Fruit fly (Drosophila melanogaster): ENCODE results near the gene Upf1.

Upf1 gene

DNA sequence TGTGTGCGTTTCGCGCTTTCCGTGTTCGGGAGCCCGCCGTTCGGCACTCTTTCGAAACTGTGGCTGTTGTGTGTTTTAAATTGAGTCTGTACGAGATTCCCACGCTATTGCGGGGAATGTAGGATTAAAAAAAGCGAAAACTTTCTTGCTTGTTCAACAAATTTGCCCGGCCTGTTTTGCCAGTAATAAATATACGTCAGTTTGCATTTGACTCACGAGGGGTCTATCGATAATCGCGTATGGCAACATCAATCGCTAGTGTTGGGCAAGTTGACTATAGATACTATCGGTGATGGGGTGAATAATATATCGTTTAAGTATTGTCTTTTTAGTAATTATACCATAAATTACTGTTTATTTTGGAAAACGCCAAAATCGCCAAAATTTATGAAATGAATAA lies at the start of gene Upf1:
TSS of gene Upf1 (minus strand) at position 228 of the 400 bp plus-strand sequence.
- TF ChIP-seq CG9948 (tag; optimal IDR thresholded peaks at IDR 0.05) = no peak
- no peak for TF ChIP-seq CG34367 (tag; optimal IDR thresholded peaks at IDR 0.05)
- no peak for TF ChIP-seq CG14655 (GFP tag; optimal IDR thresholded peaks at IDR 0.05)
- no peak for TF ChIP-seq rn (GFP tag; IDR thresholded peaks at IDR 0.05)
- no peak for TF ChIP-seq Pif1A (GFP tag; optimal IDR thresholded peaks at IDR 0.05)
- TF ChIP-seq CG10348 (GFP tag; IDR thresholded peaks at IDR 0.05) = no peak
- TF ChIP-seq CG4496 (GFP tag; IDR thresholded peaks at IDR 0.05) = no peak
- no peak for TF ChIP-seq gl (tag; optimal IDR thresholded peaks at IDR 0.05)
- TF ChIP-seq EcR (GFP tag; optimal IDR thresholded peaks at IDR 0.05) = no peak
- no peak for TF ChIP-seq CG12605 (GFP tag; IDR thresholded peaks at IDR 0.05)
- no peak for TF ChIP-seq Snoo (tag; optimal IDR thresholded peaks at IDR 0.05)

DNA sequence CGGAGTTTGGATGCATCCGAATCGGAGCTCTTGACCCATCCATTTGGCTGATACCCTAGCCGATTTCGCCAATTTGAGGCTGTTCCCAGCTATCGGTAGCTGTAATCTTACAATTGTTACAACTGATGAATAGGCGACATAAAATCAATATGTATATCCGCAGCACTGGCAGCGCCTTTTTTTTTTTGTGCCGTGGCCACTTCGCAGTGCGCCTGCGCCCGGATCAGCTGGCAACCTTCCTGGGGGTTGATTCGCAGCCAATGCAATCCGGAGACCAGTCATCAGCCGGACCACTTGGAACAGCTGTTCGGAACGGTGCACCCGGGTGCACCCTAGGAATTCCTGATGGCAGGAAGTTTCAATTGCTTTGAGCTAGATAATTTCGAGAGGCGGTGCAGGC lies 25.6 kb upstream of the Upf1 start, which contains the start of gene Pdzd8:
TSS of gene Pdzd8 (minus strand) at position 125 of the 400 bp plus-strand sequence.
- TF ChIP-seq fd96Ca (GFP tag; IDR thresholded peaks at IDR 0.05) = no peak
- TF ChIP-seq CG17806 (tag; optimal IDR thresholded peaks at IDR 0.05) = no peak
- TF ChIP-seq CG8301 (tag; optimal IDR thresholded peaks at IDR 0.05) = no peak
- TF ChIP-seq Pif1A (GFP tag; optimal IDR thresholded peaks at IDR 0.05) = no peak
- no peak for TF ChIP-seq Pif1B (GFP tag; optimal IDR thresholded peaks at IDR 0.05)

DNA sequence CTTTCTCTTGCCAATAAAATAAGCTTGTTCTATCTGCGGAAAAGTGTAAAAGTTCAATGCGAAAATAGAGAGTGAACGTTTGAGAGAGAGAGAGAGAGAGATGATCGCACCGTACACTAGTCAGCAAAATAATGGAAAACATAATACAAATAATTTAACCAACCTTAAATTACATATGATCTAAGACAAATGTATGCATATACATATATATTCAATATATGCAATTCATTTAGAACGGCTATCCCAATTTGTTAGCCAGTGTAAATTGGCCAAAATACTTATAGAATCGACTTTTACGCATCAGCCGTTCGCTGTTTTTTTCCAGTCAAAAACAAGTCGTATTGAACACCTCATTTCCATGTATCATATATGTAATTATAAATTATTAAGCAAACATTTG lies 20.0 kb upstream of the Upf1 start:
- TF ChIP-seq fd96Ca (GFP tag; IDR thresholded peaks at IDR 0.05) (no peak), CG14655 (GFP tag; optimal IDR thresholded peaks at IDR 0.05) (peak; percentile 48), CG8159 (tag; optimal IDR thresholded peaks at IDR 0.05) (peak; percentile 1), CG15710 (tag; optimal IDR thresholded peaks at IDR 0.05) (no peak), Ets98B (GFP tag; IDR thresholded peaks at IDR 0.05) (peak; percentile 84), rn (GFP tag; IDR thresholded peaks at IDR 0.05) (peak; percentile 65; the same call in 1 of the 2 replicates), gl (tag; optimal IDR thresholded peaks at IDR 0.05) (no peak), CG13204 (GFP tag; optimal IDR thresholded peaks at IDR 0.05) (no peak), EcR (GFP tag; optimal IDR thresholded peaks at IDR 0.05) (no peak), CG17806 (tag; optimal IDR thresholded peaks at IDR 0.05) (no peak), Pif1B (GFP tag; optimal IDR thresholded peaks at IDR 0.05) (peak; percentile 5), CG4496 (GFP tag; IDR thresholded peaks at IDR 0.05) (peak; percentile 91), D1 (tag; optimal IDR thresholded peaks at IDR 0.05) (no peak), CG10348 (GFP tag; IDR thresholded peaks at IDR 0.05) (no peak), CG8301 (tag; optimal IDR thresholded peaks at IDR 0.05) (peak; percentile 47), CG34367 (tag; optimal IDR thresholded peaks at IDR 0.05) (no peak), CG9948 (tag; optimal IDR thresholded peaks at IDR 0.05) (no peak), CG32121 (GFP tag; IDR thresholded peaks at IDR 0.05) (peak; percentile 65), CG12605 (GFP tag; IDR thresholded peaks at IDR 0.05) (peak; percentile 75; the same call in 1 of the 2 replicates), Snoo (tag; optimal IDR thresholded peaks at IDR 0.05) (peak; percentile 72), Pif1A (GFP tag; optimal IDR thresholded peaks at IDR 0.05) (peak; percentile 3)

DNA sequence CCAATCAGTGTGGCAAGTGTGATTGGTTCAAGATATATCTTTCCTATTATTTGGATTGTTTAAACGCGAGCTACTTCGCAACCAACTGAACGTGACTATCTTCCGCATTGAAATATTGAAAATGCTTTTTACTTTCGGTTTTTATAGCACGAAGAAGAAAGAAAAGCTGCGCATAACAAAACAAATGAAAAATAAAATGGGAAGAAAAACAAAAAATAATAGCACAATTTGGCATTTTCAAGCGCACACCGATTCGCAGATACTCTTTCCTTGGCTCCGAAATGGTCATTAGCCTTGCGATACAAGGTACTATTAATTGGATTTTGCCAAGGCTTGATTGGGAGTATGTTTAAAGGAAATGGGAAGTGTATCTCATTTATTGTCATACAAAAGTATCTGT lies 19.4 kb upstream of the Upf1 start, which contains the start of gene Sclp:
TSS of gene Sclp (minus strand) at position 101 of the 400 bp plus-strand sequence.
- TF ChIP-seq CG14655 (GFP tag; optimal IDR thresholded peaks at IDR 0.05) = peak; percentile 25
- TF ChIP-seq D1 (tag; optimal IDR thresholded peaks at IDR 0.05) = no peak
- TF ChIP-seq CG8301 (tag; optimal IDR thresholded peaks at IDR 0.05) = peak; percentile 2

DNA sequence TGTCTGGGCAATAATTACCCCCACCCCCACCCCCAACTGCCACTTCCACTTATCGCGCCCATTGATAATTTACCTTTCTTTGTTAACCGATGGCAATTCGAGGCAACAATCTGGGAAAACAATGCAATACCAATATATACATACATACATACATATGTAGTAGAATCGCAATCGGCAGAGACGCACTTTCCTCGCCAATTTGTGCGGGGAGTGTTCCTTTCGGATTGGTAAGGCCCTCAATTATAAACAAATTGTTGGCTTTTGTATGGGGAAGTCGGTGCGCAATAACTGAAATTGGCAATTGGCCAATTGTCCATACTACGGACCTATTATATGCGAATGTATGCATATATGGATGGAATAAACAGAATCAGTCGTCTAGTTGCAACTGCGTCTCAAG lies 18.5 kb upstream of the Upf1 start:
- TF ChIP-seq D1 (tag; optimal IDR thresholded peaks at IDR 0.05) (no peak), CG13204 (GFP tag; optimal IDR thresholded peaks at IDR 0.05) (no peak), CG12605 (GFP tag; IDR thresholded peaks at IDR 0.05) (no peak), CG9948 (tag; optimal IDR thresholded peaks at IDR 0.05) (no peak)

DNA sequence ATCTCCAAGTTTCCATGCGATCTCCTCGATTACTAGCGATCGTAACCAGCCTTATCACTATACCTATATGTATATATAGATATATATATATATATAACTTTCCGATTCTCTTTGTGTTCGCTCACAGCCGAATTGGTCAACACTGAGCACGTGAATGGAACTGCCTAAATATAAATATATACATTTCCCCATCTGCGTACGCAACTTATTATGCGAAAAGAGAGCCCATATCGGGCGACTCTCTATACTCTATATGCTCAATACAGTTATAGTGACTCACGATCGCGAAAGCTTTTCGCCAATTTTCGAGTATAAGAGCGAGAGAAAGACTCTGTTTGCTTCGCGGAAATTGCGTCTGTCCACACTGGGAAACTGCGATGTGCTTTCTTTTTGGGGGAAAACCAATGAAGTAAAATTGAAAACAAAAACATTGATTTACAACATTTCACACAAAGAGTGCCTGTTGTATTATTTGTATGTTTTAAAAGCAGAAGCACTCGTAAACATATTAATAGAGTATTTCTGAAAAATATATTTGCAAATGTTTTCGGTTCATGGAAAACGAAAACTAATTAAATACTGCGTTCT lies 17.6 kb upstream of the Upf1 start:
- TF ChIP-seq EcR (GFP tag; optimal IDR thresholded peaks at IDR 0.05) (no peak), CG4496 (GFP tag; IDR thresholded peaks at IDR 0.05) (0 out of 3 replicates have a peak, but pooled peaks have one; percentile 23), Ets98B (GFP tag; IDR thresholded peaks at IDR 0.05) (peak; percentile 9; the same call in 1 of the 2 replicates), Pif1B (GFP tag; optimal IDR thresholded peaks at IDR 0.05) (peak; percentile 27)

DNA sequence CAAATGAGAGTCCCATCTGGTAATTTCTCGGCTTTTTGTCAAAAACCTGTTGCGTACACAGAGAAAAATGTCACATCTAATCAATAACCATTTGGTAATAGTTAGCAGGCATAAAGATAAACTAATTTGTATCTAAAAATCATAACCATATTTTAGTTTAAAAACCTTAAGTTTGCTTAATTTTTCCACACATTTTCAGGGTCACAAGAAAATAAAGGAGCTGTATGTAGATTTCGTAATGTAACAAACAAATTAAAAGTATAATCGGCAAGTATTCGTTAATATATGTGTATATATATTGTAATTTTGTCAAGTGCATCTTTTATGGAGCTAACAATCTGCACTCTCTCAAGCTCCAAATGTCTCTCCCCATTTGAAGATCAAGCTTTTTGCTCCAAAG lies 15.8 kb upstream of the Upf1 start:
- TF ChIP-seq Snoo (tag; optimal IDR thresholded peaks at IDR 0.05) (peak; percentile 81), Pif1A (GFP tag; optimal IDR thresholded peaks at IDR 0.05) (peak; percentile 78), CG14655 (GFP tag; optimal IDR thresholded peaks at IDR 0.05) (peak; percentile 94), D1 (tag; optimal IDR thresholded peaks at IDR 0.05) (peak; percentile 67), CG32121 (GFP tag; IDR thresholded peaks at IDR 0.05) (peak; percentile 84), Pif1B (GFP tag; optimal IDR thresholded peaks at IDR 0.05) (peak; percentile 74), gl (tag; optimal IDR thresholded peaks at IDR 0.05) (no peak), CG12605 (GFP tag; IDR thresholded peaks at IDR 0.05) (peak; percentile 83), rn (GFP tag; IDR thresholded peaks at IDR 0.05) (peak; percentile 72), CG34367 (tag; optimal IDR thresholded peaks at IDR 0.05) (peak; percentile 58), EcR (GFP tag; optimal IDR thresholded peaks at IDR 0.05) (no peak), CG9948 (tag; optimal IDR thresholded peaks at IDR 0.05) (peak; percentile 78), Ets98B (GFP tag; IDR thresholded peaks at IDR 0.05) (peak; percentile 87), CG10348 (GFP tag; IDR thresholded peaks at IDR 0.05) (peak; percentile 46; the same call in 1 of the 2 replicates), CG8159 (tag; optimal IDR thresholded peaks at IDR 0.05) (peak; percentile 63), fd96Ca (GFP tag; IDR thresholded peaks at IDR 0.05) (no peak), CG15710 (tag; optimal IDR thresholded peaks at IDR 0.05) (peak; percentile 54), CG4496 (GFP tag; IDR thresholded peaks at IDR 0.05) (peak; percentile 93), CG13204 (GFP tag; optimal IDR thresholded peaks at IDR 0.05) (no peak), CG17806 (tag; optimal IDR thresholded peaks at IDR 0.05) (peak; percentile 66), CG8301 (tag; optimal IDR thresholded peaks at IDR 0.05) (peak; percentile 92)
